Fruit fly (Drosophila melanogaster): ENCODE measurements around the gene Iru.

The Iru gene

dm6 chr3R:8992928-8993579 lies 13.2 kb upstream of the Iru start, which contains the start of gene CG11975:
TSS of gene CG11975 (plus strand) at chr3R:8993253.
- TF ChIP-seq sv (GFP tag; optimal IDR thresholded peaks at IDR 0.05) (peak; percentile 64), lola (GFP tag; optimal IDR thresholded peaks at IDR 0.05) (no peak), HLH106 (tag; optimal IDR thresholded peaks at IDR 0.05) (peak; percentile 75), tai (GFP tag; optimal IDR thresholded peaks at IDR 0.05) (no peak), CG9705 (GFP tag; optimal IDR thresholded peaks at IDR 0.05) (peak; percentile 60), sage (GFP tag; optimal IDR thresholded peaks at IDR 0.05) (no peak), pan (optimal IDR thresholded peaks at IDR 0.05) (no peak), dsf (GFP tag; optimal IDR thresholded peaks at IDR 0.05; ENCODE audit: borderline replicate concordance) (no peak), ey (GFP tag; optimal IDR thresholded peaks at IDR 0.05) (peak; percentile 84), Abd-B (GFP tag; optimal IDR thresholded peaks at IDR 0.05) (no peak), woc (GFP tag; optimal IDR thresholded peaks at IDR 0.05) (peak; percentile 92), Myc (optimal IDR thresholded peaks at IDR 0.05) (peak; percentile 98), usp (GFP tag; optimal IDR thresholded peaks at IDR 0.05) (no peak), rgr (GFP tag; optimal IDR thresholded peaks at IDR 0.05) (peak; percentile 84), OdsH (GFP tag; optimal IDR thresholded peaks at IDR 0.05) (peak; percentile 80), CG32264 (GFP tag; optimal IDR thresholded peaks at IDR 0.05) (peak; percentile 3), dl (GFP tag; optimal IDR thresholded peaks at IDR 0.05; ENCODE audit: insufficient read depth in 1 of 2, partially characterized antibody in 2 of 2) (no peak), Mio (GFP tag; optimal IDR thresholded peaks at IDR 0.05) (no peak), Hr78 (GFP tag; optimal IDR thresholded peaks at IDR 0.05) (no peak), Dfd (GFP tag; optimal IDR thresholded peaks at IDR 0.05) (no peak), Jra (GFP tag; optimal IDR thresholded peaks at IDR 0.05) (peak; percentile 86), N (GFP tag; optimal IDR thresholded peaks at IDR 0.05) (no peak), Vsx2 (GFP tag; optimal IDR thresholded peaks at IDR 0.05; ENCODE audit: partially characterized antibody) (no peak), foxo (GFP tag; optimal IDR thresholded peaks at IDR 0.05) (peak; percentile 40 to 89), br (GFP tag; optimal IDR thresholded peaks at IDR 0.05) (peak; percentile 80), psq (GFP tag; optimal IDR thresholded peaks at IDR 0.05) (peak; percentile 79), dmrt93B (GFP tag; optimal IDR thresholded peaks at IDR 0.05) (no peak), Hnf4 (GFP tag; optimal IDR thresholded peaks at IDR 0.05) (peak; percentile 91), Sp1 (GFP tag; optimal IDR thresholded peaks at IDR 0.05) (peak; percentile 71), Hr83 (GFP tag; optimal IDR thresholded peaks at IDR 0.05; ENCODE audit: poor library complexity, severe bottlenecking) (peak; percentile 90), Rel (GFP tag; optimal IDR thresholded peaks at IDR 0.05) (no peak), Rel (tag; optimal IDR thresholded peaks at IDR 0.05) (peak; percentile 69), GATAd (GFP tag; optimal IDR thresholded peaks at IDR 0.05) (peak; percentile 60), Dif (GFP tag; optimal IDR thresholded peaks at IDR 0.05; ENCODE audit: partially characterized antibody) (peak; percentile 28), fru (GFP tag; optimal IDR thresholded peaks at IDR 0.05) (peak; percentile 85), h (GFP tag; optimal IDR thresholded peaks at IDR 0.05) (peak; percentile 89), brk (GFP tag; optimal IDR thresholded peaks at IDR 0.05) (no peak), CrebA (GFP tag; optimal IDR thresholded peaks at IDR 0.05; ENCODE audit: borderline replicate concordance) (no peak), jim (GFP tag; optimal IDR thresholded peaks at IDR 0.05) (no peak)

dm6 chr3R:8997397-8997796 lies 8.9 kb upstream of the Iru start, which contains the start of gene CG11977:
TSS of gene CG11977 (plus strand) at chr3R:8997697.
- TF ChIP-seq OdsH (GFP tag; optimal IDR thresholded peaks at IDR 0.05) (no peak), woc (GFP tag; optimal IDR thresholded peaks at IDR 0.05) (no peak), br (GFP tag; optimal IDR thresholded peaks at IDR 0.05) (no peak), Abd-B (GFP tag; optimal IDR thresholded peaks at IDR 0.05) (no peak)

dm6 chr3R:8998243-8998642 lies 8.0 kb upstream of the Iru start:
- no peak for TF ChIP-seq CrebA (GFP tag; optimal IDR thresholded peaks at IDR 0.05; ENCODE audit: borderline replicate concordance)
- no peak for TF ChIP-seq sv (GFP tag; optimal IDR thresholded peaks at IDR 0.05)
- no peak for TF ChIP-seq CG32264 (GFP tag; optimal IDR thresholded peaks at IDR 0.05)
- no peak for TF ChIP-seq Hr83 (GFP tag; optimal IDR thresholded peaks at IDR 0.05; ENCODE audit: poor library complexity, severe bottlenecking)
- TF ChIP-seq tai (GFP tag; optimal IDR thresholded peaks at IDR 0.05): no peak
- no peak for TF ChIP-seq Jra (GFP tag; optimal IDR thresholded peaks at IDR 0.05)
- TF ChIP-seq psq (GFP tag; optimal IDR thresholded peaks at IDR 0.05): no peak
- TF ChIP-seq HLH106 (tag; optimal IDR thresholded peaks at IDR 0.05): no peak
- no peak for TF ChIP-seq OdsH (GFP tag; optimal IDR thresholded peaks at IDR 0.05)
- no peak for TF ChIP-seq lola (GFP tag; optimal IDR thresholded peaks at IDR 0.05)
- no peak for TF ChIP-seq usp (GFP tag; optimal IDR thresholded peaks at IDR 0.05)
- no peak for TF ChIP-seq foxo (GFP tag; optimal IDR thresholded peaks at IDR 0.05)
- TF ChIP-seq Abd-B (GFP tag; optimal IDR thresholded peaks at IDR 0.05): no peak
- TF ChIP-seq sage (GFP tag; optimal IDR thresholded peaks at IDR 0.05): no peak
- no peak for TF ChIP-seq Sp1 (GFP tag; optimal IDR thresholded peaks at IDR 0.05)

Data from whole organism, wandering third instar larva.